Worm (Caenorhabditis elegans): Measurements from ENCODE around the gene D1086.9.

The D1086.9 gene

ce11 chrV:14103970-14104369 is at the start of gene D1086.9:
Gene D1086.9, plus strand, starts transcription at chrV:14104270.
- TF ChIP-seq nhr-25 (tag; optimal IDR thresholded peaks at IDR 0.05) (no peak), nhr-43 (tag; optimal IDR thresholded peaks at IDR 0.05; ENCODE audit: poor library complexity, severe bottlenecking) (no peak), nhr-67 (tag; optimal IDR thresholded peaks at IDR 0.05) (no peak), snpc-4 (tag; optimal IDR thresholded peaks at IDR 0.05) (no peak), ceh-82 (tag; optimal IDR thresholded peaks at IDR 0.05) (no peak), jun-1 (tag; optimal IDR thresholded peaks at IDR 0.05) (no peak), nhr-28 (tag; optimal IDR thresholded peaks at IDR 0.05) (no peak), egl-5 (tag; optimal IDR thresholded peaks at IDR 0.05) (no peak), nhr-12 (tag; optimal IDR thresholded peaks at IDR 0.05) (no peak), zag-1 (tag; optimal IDR thresholded peaks at IDR 0.05) (no peak), unc-62 (GFP tag; optimal IDR thresholded peaks at IDR 0.05) (no peak), pha-4 (tag; optimal IDR thresholded peaks at IDR 0.05) (no peak), daf-12 (tag; optimal IDR thresholded peaks at IDR 0.05) (no peak), fkh-10 (GFP tag; optimal IDR thresholded peaks at IDR 0.05) (no peak), lin-39 (tag; optimal IDR thresholded peaks at IDR 0.05) (no peak), lsy-12 (tag; optimal IDR thresholded peaks at IDR 0.05) (no peak)

ce11 chrV:14055097-14055496 is 49.0 kb upstream of the D1086.9 start:
- TF ChIP-seq ceh-82 (tag; optimal IDR thresholded peaks at IDR 0.05) (peak; percentile 75), ceh-28 (tag; optimal IDR thresholded peaks at IDR 0.05) (peak; percentile 86), egl-27 (tag; optimal IDR thresholded peaks at IDR 0.05) (peak; percentile 16), unc-62 (GFP tag; optimal IDR thresholded peaks at IDR 0.05) (peak; percentile 39), skn-1 (tag; optimal IDR thresholded peaks at IDR 0.05) (peak; percentile 18), nhr-28 (tag; optimal IDR thresholded peaks at IDR 0.05) (peak; percentile 41), nhr-76 (tag; optimal IDR thresholded peaks at IDR 0.05) (peak; percentile 10), mdl-1 (tag; optimal IDR thresholded peaks at IDR 0.05) (peak; percentile 25), nhr-77 (tag; optimal IDR thresholded peaks at IDR 0.05) (peak; percentile 39), tbx-2 (tag; optimal IDR thresholded peaks at IDR 0.05) (peak; percentile 90), lsy-12 (tag; optimal IDR thresholded peaks at IDR 0.05) (peak; percentile 94), elt-1 (tag; optimal IDR thresholded peaks at IDR 0.05) (peak; percentile 52), pha-4 (tag; optimal IDR thresholded peaks at IDR 0.05) (peak; percentile 77), nfya-1 (tag; optimal IDR thresholded peaks at IDR 0.05; ENCODE audit: insufficient read depth) (peak; percentile 87), nhr-23 (tag; optimal IDR thresholded peaks at IDR 0.05) (peak; percentile 97), lin-39 (tag; optimal IDR thresholded peaks at IDR 0.05) (peak; percentile 94), egl-5 (tag; optimal IDR thresholded peaks at IDR 0.05) (peak; percentile 35), pqm-1 (tag; optimal IDR thresholded peaks at IDR 0.05) (peak; percentile 65), fkh-10 (GFP tag; optimal IDR thresholded peaks at IDR 0.05) (peak; percentile 50), ztf-4 (tag; optimal IDR thresholded peaks at IDR 0.05) (peak; percentile 28), nhr-25 (tag; optimal IDR thresholded peaks at IDR 0.05) (peak; percentile 96), jun-1 (tag; optimal IDR thresholded peaks at IDR 0.05) (peak; percentile 87), lin-15B (tag; optimal IDR thresholded peaks at IDR 0.05) (peak; percentile 82), elt-2 (tag; optimal IDR thresholded peaks at IDR 0.05) (peak; percentile 77), R02D3.7 (tag; optimal IDR thresholded peaks at IDR 0.05) (peak; percentile 80), eor-1 (tag; optimal IDR thresholded peaks at IDR 0.05) (peak in 1 of 2 experiments; percentile 23), snpc-4 (tag; optimal IDR thresholded peaks at IDR 0.05) (peak; percentile 93), nhr-43 (tag; optimal IDR thresholded peaks at IDR 0.05; ENCODE audit: poor library complexity, severe bottlenecking) (peak; percentile 98)

- no peak for TF ChIP-seq nhr-11 (tag; optimal IDR thresholded peaks at IDR 0.05)
- no peak for TF ChIP-seq ceh-82 (tag; optimal IDR thresholded peaks at IDR 0.05)
- no peak for TF ChIP-seq elt-3 (tag; optimal IDR thresholded peaks at IDR 0.05)
- TF ChIP-seq tbx-2 (tag; optimal IDR thresholded peaks at IDR 0.05), result no peak
- no peak for TF ChIP-seq sea-2 (GFP tag; optimal IDR thresholded peaks at IDR 0.05)
- no peak for TF ChIP-seq egl-27 (tag; optimal IDR thresholded peaks at IDR 0.05)
- TF ChIP-seq R02D3.7 (tag; optimal IDR thresholded peaks at IDR 0.05), result no peak
- TF ChIP-seq skn-1 (tag; optimal IDR thresholded peaks at IDR 0.05), result no peak
- no peak for TF ChIP-seq nhr-43 (tag; optimal IDR thresholded peaks at IDR 0.05; ENCODE audit: poor library complexity, severe bottlenecking)
- TF ChIP-seq ama-1 (optimal IDR thresholded peaks at IDR 0.05), result no peak
- no peak for TF ChIP-seq unc-62 (GFP tag; optimal IDR thresholded peaks at IDR 0.05)
- no peak for TF ChIP-seq pha-4 (tag; optimal IDR thresholded peaks at IDR 0.05)
- TF ChIP-seq mdl-1 (tag; optimal IDR thresholded peaks at IDR 0.05), result no peak
- no peak for TF ChIP-seq fos-1 (tag; optimal IDR thresholded peaks at IDR 0.05)
- TF ChIP-seq hmg-11 (tag; optimal IDR thresholded peaks at IDR 0.05), result no peak
Measured at ce11 chrV:14057540-14057939, 46.5 kb upstream of the D1086.9 start, which contains the start of gene F58D12.3. Gene F58D12.3, plus strand, starts transcription at chrV:14057840.
